Worm (Caenorhabditis elegans) whole organism, mixed stage, embryonic: ENCODE data around the gene ndx-2.

Source experiments
- blmp-1 ChIP-seq: fragments of 150-350 bp; optimal IDR thresholded peaks from 2 replicates; lab custom pipeline; 2014; ENCODE audit warnings: missing biosample characterization, missing genetic modification characterization
- ceh-83 ChIP-seq: fragments of 200-800 bp; sonication (Bioruptor generic); optimal IDR thresholded peaks from 2 replicates; lab custom pipeline; 2018; ENCODE audit warnings: mild to moderate bottlenecking, missing genetic modification characterization, missing compliant biosample characterization
- cnd-1 ChIP-seq: fragments of 200-800 bp; sonication (Bioruptor generic); optimal IDR thresholded peaks from 2 replicates; lab custom pipeline; 2018; ENCODE audit warnings: mild to moderate bottlenecking, missing genetic modification characterization, missing compliant biosample characterization
- lin-13 ChIP-seq: fragments of 150-350 bp; optimal IDR thresholded peaks from 2 replicates; lab custom pipeline; 2014; ENCODE audit warnings: missing biosample characterization, missing genetic modification characterization
- nhr-12 ChIP-seq: fragments of 150-350 bp; optimal IDR thresholded peaks from 2 replicates; lab custom pipeline; 2014; ENCODE audit warnings: missing biosample characterization, missing genetic modification characterization
- pha-4 ChIP-seq: fragments of 150-350 bp; optimal IDR thresholded peaks from 2 replicates; lab custom pipeline; 2018; ENCODE audit warnings: missing biosample characterization, missing genetic modification reagents, missing genetic modification characterization
- tbx-8 ChIP-seq: fragments of 200-800 bp; sonication (Bioruptor generic); optimal IDR thresholded peaks from 2 replicates; lab custom pipeline; 2018; ENCODE audit warnings: mild to moderate bottlenecking, missing genetic modification characterization, moderate library complexity, missing compliant biosample characterization
- unc-120 ChIP-seq: sonication (generic microtip); optimal IDR thresholded peaks from 2 replicates; lab custom pipeline; 2017; ENCODE audit warnings: missing genetic modification characterization, missing compliant biosample characterization; ENCODE audit not compliant: poor library complexity, severe bottlenecking
- unc-39 ChIP-seq: fragments of 150-350 bp; optimal IDR thresholded peaks from 2 replicates; lab custom pipeline; 2014; ENCODE audit warnings: missing biosample characterization, missing genetic modification characterization
- unc-62 ChIP-seq: fragments of 150-350 bp; optimal IDR thresholded peaks from 2 replicates; lab custom pipeline; 2014; ENCODE audit warnings: missing biosample characterization, missing genetic modification reagents, missing genetic modification characterization

ndx-2 gene

DNA sequence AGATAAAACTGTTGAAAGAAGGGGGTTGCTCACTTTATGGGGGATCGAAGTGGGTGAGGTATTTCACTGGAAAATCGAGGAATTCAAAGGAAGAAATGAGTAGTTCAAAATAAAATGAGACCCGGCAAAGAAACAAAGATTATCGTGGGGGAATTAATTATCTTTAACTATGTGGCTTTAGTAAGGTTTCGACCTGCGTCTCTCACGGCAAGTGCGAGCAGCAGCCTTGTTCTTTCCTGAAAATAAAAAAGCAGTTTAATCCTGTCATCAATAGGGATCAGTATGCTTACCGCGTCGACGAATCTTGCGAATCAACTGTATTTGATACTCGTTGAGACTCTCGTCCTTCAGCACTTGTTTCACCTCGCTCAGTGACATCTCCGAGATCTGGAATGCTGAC lies 42.9 kb downstream of the ndx-2 start, which contains the start of gene srh-271:
TSS of gene srh-271 (minus strand) at position 101 of the 400 bp plus-strand sequence.
- TF ChIP-seq ceh-83 (GFP tag; lab: Kevin White, UChicago) (no peak), lin-13 (no peak), pha-4 (tag; lab: Kevin White, UChicago) (no peak), unc-120 (tag; lab: Kevin White, UChicago) (no peak), cnd-1 (tag; lab: Kevin White, UChicago) (no peak), unc-39 (tag; lab: Kevin White, UChicago) (no peak)

DNA sequence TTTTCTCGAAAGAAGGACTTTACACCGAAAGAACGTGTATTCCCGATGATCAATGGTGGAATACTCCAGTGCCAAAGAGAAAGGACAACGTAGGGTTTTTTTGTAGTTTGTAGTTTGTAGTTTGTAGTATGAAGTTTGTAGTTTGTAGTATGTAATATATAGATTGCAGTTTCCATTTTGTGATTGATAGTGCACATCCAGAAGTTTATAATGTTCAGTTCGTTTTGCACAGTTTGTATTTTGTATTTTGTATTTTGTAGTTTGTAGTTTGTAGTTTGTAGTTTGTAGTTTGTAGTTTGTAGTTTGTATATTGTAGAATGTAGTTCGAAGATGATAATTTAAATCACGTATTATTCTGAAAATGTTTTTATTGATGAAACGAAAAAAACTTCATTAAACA lies 47.3 kb downstream of the ndx-2 start:
- TF ChIP-seq pha-4 (tag; lab: Kevin White, UChicago) (no peak), tbx-8 (GFP tag; lab: Kevin White, UChicago) (no peak), unc-62 (GFP tag; lab: Kevin White, UChicago) (no peak), blmp-1 (tag; lab: Kevin White, UChicago) (no peak)

DNA sequence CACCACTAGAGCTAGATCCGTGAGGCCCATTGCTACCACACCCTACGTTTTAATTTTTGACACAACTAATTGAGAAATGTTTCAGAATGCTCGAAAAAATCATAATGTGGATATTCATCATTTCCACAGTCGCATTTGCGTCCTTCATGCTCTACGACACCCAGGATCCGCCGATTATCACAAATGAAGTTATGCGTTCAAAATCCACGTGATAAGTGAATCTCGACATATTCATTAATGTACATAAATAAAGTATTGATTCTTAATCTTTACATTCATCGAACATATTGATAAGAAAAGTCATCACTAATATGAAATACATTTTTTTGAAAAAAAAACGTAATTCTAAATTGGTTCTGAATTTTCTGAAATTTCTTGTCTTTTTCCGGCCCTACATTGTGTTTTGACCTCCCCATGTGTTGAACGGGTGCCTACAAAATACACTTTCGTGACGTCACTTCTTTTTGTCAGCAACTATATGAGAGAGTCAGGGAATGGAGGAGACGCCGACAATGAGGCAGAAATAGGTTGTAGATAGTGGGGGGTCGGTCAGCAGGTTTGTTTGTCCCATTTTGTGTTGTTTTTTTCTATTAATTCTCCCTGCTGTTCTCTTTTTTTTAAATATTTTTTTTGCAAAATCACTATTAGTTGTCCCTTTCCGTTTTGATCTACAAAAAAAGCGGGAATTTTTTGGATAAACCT lies 49.7 kb downstream of the ndx-2 start, which contains the start of gene F53E10.1:
TSS of gene F53E10.1 (plus strand) at position 325 of the 702 bp plus-strand sequence.
- TF ChIP-seq nhr-12, result no peak
- TF ChIP-seq ceh-83 (GFP tag; lab: Kevin White, UChicago), result peak; percentile 7
